Worm (Caenorhabditis elegans) whole organism, midembryonic: ENCODE data around the gene W06G6.10.

ENCODE experiments used
- T22C8.4 ChIP-seq: fragments of 200-800 bp; sonication (Bioruptor generic); IDR thresholded peaks from 2 replicates; pipeline ENCODE4 v1.3.6; 2022; ENCODE audit warnings: missing genetic modification characterization, missing compliant biosample characterization
- cog-1 ChIP-seq: sonication (generic microtip); optimal IDR thresholded peaks from 2 replicates; lab custom pipeline; 2016; ENCODE audit warnings: missing genetic modification characterization, missing compliant biosample characterization
- flt-1 ChIP-seq: fragments of 200-800 bp; sonication (Bioruptor generic); IDR thresholded peaks from 2 replicates; pipeline ENCODE4 v1.3.6; 2022; ENCODE audit warnings: missing genetic modification characterization, missing compliant biosample characterization
- klf-2 ChIP-seq: fragments of 200-800 bp; sonication (Bioruptor generic); conservative IDR thresholded peaks from 2 replicates; pipeline ENCODE4 v1.3.6; 2022; ENCODE audit warnings: missing genetic modification reagents, missing genetic modification characterization, missing compliant biosample characterization
- med-1 ChIP-seq: sonication (generic microtip); optimal IDR thresholded peaks from 2 replicates; lab custom pipeline; 2017; ENCODE audit warnings: missing genetic modification characterization, mild to moderate bottlenecking, missing compliant biosample characterization, antibody characterized with exemption, missing genetic modification reagents; ENCODE audit not compliant: insufficient read depth
- ref-1 ChIP-seq: fragments of 200-800 bp; sonication (Bioruptor generic); conservative IDR thresholded peaks from 2 replicates; pipeline ENCODE4 v1.3.6; 2022; ENCODE audit warnings: missing genetic modification reagents, missing genetic modification characterization, missing compliant biosample characterization
- tab-1 ChIP-seq: fragments of 200-800 bp; sonication (Bioruptor generic); IDR thresholded peaks from 2 replicates; pipeline ENCODE4 v1.3.6; 2022; ENCODE audit warnings: missing genetic modification characterization, missing compliant biosample characterization
- ztf-23 ChIP-seq: fragments of 200-800 bp; sonication (Bioruptor generic); IDR thresholded peaks from 2 replicates; pipeline ENCODE4 v1.3.6; 2022; ENCODE audit warnings: missing genetic modification reagents, missing genetic modification characterization, missing compliant biosample characterization

ce11 chrV:16627962-16628361, 19.0 kb downstream of the W06G6.10 start, which contains the start of gene oac-53:
- TF ChIP-seq tab-1 (GFP tag; lab: Robert Waterston, UW), result no peak
- no peak for TF ChIP-seq ref-1 (GFP tag; lab: Robert Waterston, UW)
- no peak for TF ChIP-seq T22C8.4
- no peak for TF ChIP-seq flt-1 (GFP tag; lab: Robert Waterston, UW)
- TF ChIP-seq cog-1, result no peak
- no peak for TF ChIP-seq med-1 (GFP tag; lab: Kevin White, UChicago)
- TF ChIP-seq klf-2 (GFP tag; lab: Robert Waterston, UW), result no peak
- no peak for TF ChIP-seq ztf-23 (GFP tag; lab: Robert Waterston, UW)
